Worm (Caenorhabditis elegans): ENCODE data around the gene mrp-6.
A peak's percentile ranks its signal among the peaks of the same experiment; 100 is the strongest.

Gene mrp-6

ce11 chrX:4159185-4159871 lies 27.2 kb downstream of the mrp-6 start:
- TF ChIP-seq nhr-28 (tag; optimal IDR thresholded peaks at IDR 0.05) (no peak), ces-1 (GFP tag; optimal IDR thresholded peaks at IDR 0.05) (peak; percentile 90), sem-2 (GFP tag; optimal IDR thresholded peaks at IDR 0.05) (no peak), lsy-2 (tag; optimal IDR thresholded peaks at IDR 0.05) (no peak), mab-5 (tag; optimal IDR thresholded peaks at IDR 0.05) (no peak), zip-8 (tag; optimal IDR thresholded peaks at IDR 0.05) (no peak), elt-1 (tag; optimal IDR thresholded peaks at IDR 0.05; ENCODE audit: borderline replicate concordance, insufficient read depth) (no peak), hlh-1 (tag; optimal IDR thresholded peaks at IDR 0.05) (no peak)

- no peak for TF ChIP-seq lin-13 (tag; optimal IDR thresholded peaks at IDR 0.05)
- TF ChIP-seq lin-32 (GFP tag; optimal IDR thresholded peaks at IDR 0.05), result no peak
- TF ChIP-seq ztf-11 (tag; optimal IDR thresholded peaks at IDR 0.05), result no peak
- TF ChIP-seq hlh-1 (tag; optimal IDR thresholded peaks at IDR 0.05), result peak; percentile 89
- TF ChIP-seq sptf-1 (tag; optimal IDR thresholded peaks at IDR 0.05), result no peak
- TF ChIP-seq ceh-43 (GFP tag; optimal IDR thresholded peaks at IDR 0.05), result no peak
- no peak for TF ChIP-seq sem-2 (GFP tag; optimal IDR thresholded peaks at IDR 0.05)
- no peak for TF ChIP-seq nhr-28 (tag; optimal IDR thresholded peaks at IDR 0.05)
- TF ChIP-seq lsy-2 (tag; optimal IDR thresholded peaks at IDR 0.05), result no peak
- TF ChIP-seq unc-39 (tag; optimal IDR thresholded peaks at IDR 0.05), result no peak
- TF ChIP-seq cnd-1 (tag; optimal IDR thresholded peaks at IDR 0.05), result no peak
- TF ChIP-seq M03D4.4 (tag; optimal IDR thresholded peaks at IDR 0.05), result no peak
- no peak for TF ChIP-seq blmp-1 (tag; optimal IDR thresholded peaks at IDR 0.05)
- TF ChIP-seq unc-120 (tag; optimal IDR thresholded peaks at IDR 0.05; ENCODE audit: poor library complexity, severe bottlenecking), result peak; percentile 29
- peak; percentile 32 for TF ChIP-seq drap-1 (GFP tag; optimal IDR thresholded peaks at IDR 0.05)
- peak; percentile 95 for TF ChIP-seq unc-62 (GFP tag; optimal IDR thresholded peaks at IDR 0.05)
- no peak for TF ChIP-seq flh-1 (GFP tag; optimal IDR thresholded peaks at IDR 0.05)
- TF ChIP-seq ham-2 (GFP tag; optimal IDR thresholded peaks at IDR 0.05), result no peak
- no peak for TF ChIP-seq nhr-76 (tag; optimal IDR thresholded peaks at IDR 0.05)
- TF ChIP-seq elt-1 (tag; optimal IDR thresholded peaks at IDR 0.05; ENCODE audit: borderline replicate concordance, insufficient read depth), result no peak
- TF ChIP-seq ceh-83 (GFP tag; optimal IDR thresholded peaks at IDR 0.05), result no peak
- TF ChIP-seq pha-4 (tag; optimal IDR thresholded peaks at IDR 0.05), result no peak
- TF ChIP-seq nhr-237 (tag; optimal IDR thresholded peaks at IDR 0.05), result no peak
- TF ChIP-seq snpc-4 (tag; optimal IDR thresholded peaks at IDR 0.05), result no peak
- TF ChIP-seq tbx-8 (GFP tag; optimal IDR thresholded peaks at IDR 0.05), result no peak
- no peak for TF ChIP-seq nhr-12 (tag; optimal IDR thresholded peaks at IDR 0.05)
- no peak for TF ChIP-seq bed-3 (GFP tag; optimal IDR thresholded peaks at IDR 0.05)
- peak; percentile 16 for TF ChIP-seq nhr-2 (tag; optimal IDR thresholded peaks at IDR 0.05)
- TF ChIP-seq ceh-39 (tag; optimal IDR thresholded peaks at IDR 0.05), result no peak
- peak; percentile 5 for TF ChIP-seq mls-2 (tag; optimal IDR thresholded peaks at IDR 0.05)
- peak; percentile 30 for TF ChIP-seq ces-1 (GFP tag; optimal IDR thresholded peaks at IDR 0.05)
- no peak for TF ChIP-seq elt-3 (tag; optimal IDR thresholded peaks at IDR 0.05)
- TF ChIP-seq mab-5 (tag; optimal IDR thresholded peaks at IDR 0.05), result no peak
These were observed 28.7 kb downstream of the mrp-6 start for ce11 chrX:4157896-4158295.

ce11 chrX:4154784-4155183 lies 31.8 kb downstream of the mrp-6 start:
- TF ChIP-seq hlh-1 (tag; optimal IDR thresholded peaks at IDR 0.05) (peak; percentile 2), zip-8 (tag; optimal IDR thresholded peaks at IDR 0.05) (no peak), pha-4 (tag; optimal IDR thresholded peaks at IDR 0.05) (no peak)

ce11 chrX:4153343-4153742 lies 33.2 kb downstream of the mrp-6 start, which contains the start of gene nck-1:
Gene nck-1, minus strand, starts transcription at chrX:4153443.
- TF ChIP-seq ceh-83 (GFP tag; optimal IDR thresholded peaks at IDR 0.05) (no peak), hlh-1 (tag; optimal IDR thresholded peaks at IDR 0.05) (no peak), zip-8 (tag; optimal IDR thresholded peaks at IDR 0.05) (no peak), mls-2 (tag; optimal IDR thresholded peaks at IDR 0.05) (no peak), unc-120 (tag; optimal IDR thresholded peaks at IDR 0.05; ENCODE audit: poor library complexity, severe bottlenecking) (no peak), flh-1 (GFP tag; optimal IDR thresholded peaks at IDR 0.05) (no peak), unc-62 (GFP tag; optimal IDR thresholded peaks at IDR 0.05) (no peak), mep-1 (tag; optimal IDR thresholded peaks at IDR 0.05) (no peak), sptf-1 (tag; optimal IDR thresholded peaks at IDR 0.05) (no peak), blmp-1 (tag; optimal IDR thresholded peaks at IDR 0.05) (no peak), nhr-28 (tag; optimal IDR thresholded peaks at IDR 0.05) (no peak), M03D4.4 (tag; optimal IDR thresholded peaks at IDR 0.05) (no peak), nhr-237 (tag; optimal IDR thresholded peaks at IDR 0.05) (no peak)
